Fruit fly (Drosophila melanogaster) whole organism, embryonic: ENCODE data around the gene tra.
A peak's percentile ranks its signal among the peaks of the same experiment; 100 is the strongest.

Source experiments
- Ada2b ChIP-seq: fragments of 200-800 bp; sonication (Bioruptor generic); IDR thresholded peaks from 2 replicates; pipeline ENCODE4 v1.3.6; 2022; ENCODE audit warnings: missing biosample characterization, missing genetic modification characterization
- CG10147 ChIP-seq: fragments of 200-800 bp; sonication (Bioruptor generic); optimal IDR thresholded peaks from 2 replicates; lab custom pipeline; 2019; ENCODE audit warnings: missing biosample characterization, mild to moderate bottlenecking, missing genetic modification characterization, moderate library complexity
- CG10274 ChIP-seq: fragments of 200-800 bp; sonication (Bioruptor generic); optimal IDR thresholded peaks from 3 replicates; lab custom pipeline; 2017; ENCODE audit warnings: missing biosample characterization, mild to moderate bottlenecking, missing genetic modification characterization
- CG11456 ChIP-seq: fragments of 200-800 bp; sonication (Bioruptor generic); IDR thresholded peaks from 3 replicates; pipeline ENCODE4 v1.3.6; 2022; ENCODE audit warnings: missing biosample characterization, missing genetic modification characterization
- CG11695 ChIP-seq: fragments of 200-800 bp; sonication (Bioruptor generic); IDR thresholded peaks from 3 replicates; pipeline ENCODE4 v1.3.6; 2022; ENCODE audit warnings: missing biosample characterization, missing genetic modification characterization
- CG11723 ChIP-seq: fragments of 200-800 bp; sonication (Bioruptor generic); optimal IDR thresholded peaks from 2 replicates; lab custom pipeline; 2017; ENCODE audit warnings: missing biosample characterization, mild to moderate bottlenecking, missing genetic modification characterization
- CG12104 ChIP-seq: fragments of 200-800 bp; sonication (Bioruptor generic); optimal IDR thresholded peaks from 3 replicates; lab custom pipeline; 2016; ENCODE audit warnings: missing biosample characterization, missing genetic modification characterization
- CG12299 ChIP-seq: fragments of 200-800 bp; sonication (Bioruptor generic); optimal IDR thresholded peaks from 2 replicates; lab custom pipeline; 2018; ENCODE audit warnings: missing biosample characterization, mild to moderate bottlenecking, missing genetic modification characterization
- CG12659 ChIP-seq: fragments of 200-800 bp; sonication (Bioruptor generic); optimal IDR thresholded peaks from 3 replicates; lab custom pipeline; 2017; ENCODE audit warnings: mild to moderate bottlenecking, missing biosample characterization, missing genetic modification reagents, missing genetic modification characterization
- CG13296 ChIP-seq: fragments of 200-800 bp; sonication (Bioruptor generic); optimal IDR thresholded peaks from 3 replicates; lab custom pipeline; 2018; ENCODE audit warnings: missing biosample characterization, mild to moderate bottlenecking, missing genetic modification characterization
- CG14441 ChIP-seq: fragments of 200-800 bp; sonication (Bioruptor generic); IDR thresholded peaks from 2 replicates; pipeline ENCODE4 v1.3.6; 2022; ENCODE audit warnings: missing biosample characterization, missing genetic modification characterization
- CG1529 ChIP-seq: fragments of 200-800 bp; sonication (Bioruptor generic); optimal IDR thresholded peaks from 3 replicates; lab custom pipeline; 2018; ENCODE audit warnings: missing biosample characterization, missing genetic modification characterization
- CG1603 ChIP-seq: fragments of 200-800 bp; sonication (Bioruptor generic); optimal IDR thresholded peaks from 2 replicates; lab custom pipeline; 2019; ENCODE audit warnings: missing biosample characterization, mild to moderate bottlenecking, missing genetic modification characterization, moderate library complexity
- CG2678 ChIP-seq: fragments of 200-800 bp; sonication (Bioruptor generic); optimal IDR thresholded peaks from 3 replicates; lab custom pipeline; 2019; ENCODE audit warnings: missing biosample characterization, mild to moderate bottlenecking, missing genetic modification characterization, moderate library complexity
- CG30431 ChIP-seq: fragments of 200-800 bp; sonication (Bioruptor generic); optimal IDR thresholded peaks from 2 replicates; lab custom pipeline; 2017; ENCODE audit warnings: missing biosample characterization, missing genetic modification characterization
- CG32532 ChIP-seq: fragments of 200-800 bp; sonication (Bioruptor generic); IDR thresholded peaks from 2 replicates; pipeline ENCODE4 v1.3.6; 2022; ENCODE audit warnings: missing biosample characterization, missing genetic modification characterization
- CG4328 ChIP-seq: fragments of 200-800 bp; sonication (Bioruptor generic); optimal IDR thresholded peaks from 3 replicates; lab custom pipeline; 2017; ENCODE audit warnings: missing biosample characterization, missing genetic modification reagents, missing genetic modification characterization
- CG43689 ChIP-seq: fragments of 200-800 bp; sonication (Bioruptor generic); IDR thresholded peaks from 2 replicates; pipeline ENCODE4 v1.3.6; 2022; ENCODE audit warnings: missing biosample characterization, missing genetic modification characterization
- CG4617 ChIP-seq: fragments of 200-800 bp; sonication (Bioruptor generic); optimal IDR thresholded peaks from 3 replicates; lab custom pipeline; 2016; ENCODE audit warnings: missing biosample characterization, missing genetic modification characterization, borderline replicate concordance
- CG4820 ChIP-seq: fragments of 200-800 bp; sonication (Bioruptor generic); optimal IDR thresholded peaks from 3 replicates; lab custom pipeline; 2016; ENCODE audit warnings: missing biosample characterization, missing genetic modification characterization
- CG9215 ChIP-seq: fragments of 200-800 bp; sonication (Bioruptor generic); IDR thresholded peaks from 2 replicates; pipeline ENCODE4 v1.3.6; 2022; ENCODE audit warnings: missing biosample characterization, missing genetic modification characterization
- CG9817 ChIP-seq: fragments of 200-800 bp; sonication (Bioruptor generic); optimal IDR thresholded peaks from 2 replicates; lab custom pipeline; 2018; ENCODE audit warnings: missing biosample characterization, mild to moderate bottlenecking, missing genetic modification characterization, moderate library complexity
- Dp ChIP-seq: fragments of 200-800 bp; sonication (Bioruptor generic); optimal IDR thresholded peaks from 2 replicates; lab custom pipeline; 2018; ENCODE audit warnings: missing biosample characterization, mild to moderate bottlenecking, missing genetic modification characterization, moderate library complexity
- Eip74EF ChIP-seq, 2 experiments: fragments of 200-800 bp in 1 of 2; fragments of >200 bp in 1 of 2; sonication (Bioruptor generic) in 1 of 2; optimal IDR thresholded peaks; 2 replicates each; lab custom pipeline; 2017 to 2019; ENCODE audit warnings: missing biosample characterization in 2 of 2, missing genetic modification characterization in 2 of 2, mild to moderate bottlenecking in 1 of 2, moderate library complexity in 1 of 2
- H2.0 ChIP-seq: fragments of 200-800 bp; sonication (Bioruptor generic); IDR thresholded peaks from 2 replicates; pipeline ENCODE4 v1.3.6; 2022; ENCODE audit warnings: missing biosample characterization, missing genetic modification characterization
- HLH4C ChIP-seq: fragments of 200-800 bp; sonication (Bioruptor generic); IDR thresholded peaks from 3 replicates; pipeline ENCODE4 v1.3.6; 2022; ENCODE audit warnings: missing biosample characterization, missing genetic modification characterization; ENCODE audit not compliant: partially characterized antibody
- Hand ChIP-seq: fragments of 200-800 bp; sonication (Bioruptor generic); optimal IDR thresholded peaks from 2 replicates; lab custom pipeline; 2017; ENCODE audit warnings: mild to moderate bottlenecking, missing biosample characterization, missing genetic modification reagents, missing genetic modification characterization
- Hmr ChIP-seq: fragments of 200-800 bp; sonication (Bioruptor generic); optimal IDR thresholded peaks from 3 replicates; lab custom pipeline; 2017; ENCODE audit warnings: mild to moderate bottlenecking, missing biosample characterization, missing genetic modification reagents, missing genetic modification characterization
- Lhr ChIP-seq: fragments of 200-800 bp; sonication (Bioruptor generic); optimal IDR thresholded peaks from 3 replicates; lab custom pipeline; 2017; ENCODE audit warnings: mild to moderate bottlenecking, missing biosample characterization, missing genetic modification reagents, missing genetic modification characterization
- Lim3 ChIP-seq: fragments of 200-800 bp; sonication (Bioruptor generic); IDR thresholded peaks from 2 replicates; pipeline ENCODE4 v1.3.6; 2022; ENCODE audit warnings: missing biosample characterization, missing genetic modification characterization
- Sry-β ChIP-seq: fragments of 200-800 bp; sonication (Bioruptor generic); optimal IDR thresholded peaks from 2 replicates; lab custom pipeline; 2018; ENCODE audit warnings: missing biosample characterization, mild to moderate bottlenecking, missing genetic modification characterization, moderate library complexity
- Usf ChIP-seq: fragments of 200-800 bp; sonication (Bioruptor generic); optimal IDR thresholded peaks from 2 replicates; lab custom pipeline; 2017; ENCODE audit warnings: missing genotype, missing biosample characterization, missing genetic modification characterization
- ash1 ChIP-seq: fragments of 200-800 bp; sonication (Bioruptor generic); optimal IDR thresholded peaks from 2 replicates; lab custom pipeline; 2018; ENCODE audit warnings: missing biosample characterization, mild to moderate bottlenecking, missing genetic modification characterization
- bigmax ChIP-seq: fragments of 200-800 bp; sonication (Bioruptor generic); optimal IDR thresholded peaks from 2 replicates; lab custom pipeline; 2018; ENCODE audit warnings: missing biosample characterization, mild to moderate bottlenecking, missing genetic modification characterization
- eve ChIP-seq, 2 experiments: fragments of >200 bp; optimal IDR thresholded peaks; 2 replicates each; lab custom pipeline; 2017; ENCODE audit warnings: missing biosample characterization in 2 of 2, missing genetic modification characterization in 2 of 2
- fu2 ChIP-seq: fragments of 200-800 bp; sonication (Bioruptor generic); optimal IDR thresholded peaks from 2 replicates; lab custom pipeline; 2016; ENCODE audit warnings: missing biosample characterization, missing genetic modification characterization
- gsb ChIP-seq: fragments of 200-800 bp; sonication (Bioruptor generic); IDR thresholded peaks from 2 replicates; pipeline ENCODE4 v1.3.6; 2022; ENCODE audit warnings: missing biosample characterization, missing genetic modification characterization
- ken ChIP-seq: fragments of 200-800 bp; sonication (Bioruptor generic); IDR thresholded peaks from 3 replicates; pipeline ENCODE4 v1.3.6; 2022; ENCODE audit warnings: missing biosample characterization, missing genetic modification characterization
- mirr ChIP-seq: fragments of 200-800 bp; sonication (Bioruptor generic); optimal IDR thresholded peaks from 3 replicates; lab custom pipeline; 2018; ENCODE audit warnings: missing biosample characterization, mild to moderate bottlenecking, missing genetic modification characterization
- otp ChIP-seq: fragments of 200-800 bp; sonication (Bioruptor generic); IDR thresholded peaks from 3 replicates; pipeline ENCODE4, ENCODE4 v1.3.6; 2022; ENCODE audit warnings: missing biosample characterization, missing genetic modification characterization
- pnt ChIP-seq: fragments of 200-800 bp; sonication (Bioruptor generic); optimal IDR thresholded peaks from 3 replicates; lab custom pipeline; 2016; ENCODE audit warnings: missing biosample characterization, missing genetic modification characterization
- run ChIP-seq: fragments of 200-800 bp; sonication (Bioruptor generic); optimal IDR thresholded peaks from 3 replicates; lab custom pipeline; 2018; ENCODE audit warnings: missing biosample characterization, mild to moderate bottlenecking, missing genetic modification characterization
- sd ChIP-seq: fragments of 200-800 bp; sonication (Bioruptor generic); optimal IDR thresholded peaks from 3 replicates; lab custom pipeline; 2018; ENCODE audit warnings: missing biosample characterization, mild to moderate bottlenecking, missing genetic modification characterization, moderate library complexity
- sug ChIP-seq: fragments of 200-800 bp; optimal IDR thresholded peaks from 2 replicates; lab custom pipeline; 2019; ENCODE audit warnings: missing biosample characterization, mild to moderate bottlenecking, missing genetic modification characterization, moderate library complexity
- tgo ChIP-seq: fragments of 200-800 bp; sonication (Bioruptor generic); IDR thresholded peaks from 3 replicates; pipeline ENCODE4 v1.3.6; 2022; ENCODE audit warnings: missing biosample characterization, missing genetic modification characterization
- trem ChIP-seq: fragments of 200-800 bp; optimal IDR thresholded peaks from 3 replicates; lab custom pipeline; 2019; ENCODE audit warnings: missing biosample characterization, mild to moderate bottlenecking, missing genetic modification characterization, moderate library complexity
- tup ChIP-seq: fragments of 200-800 bp; sonication (Bioruptor generic); optimal IDR thresholded peaks from 2 replicates; lab custom pipeline; 2016; ENCODE audit warnings: missing biosample characterization, mild to moderate bottlenecking, missing genetic modification characterization, moderate library complexity
- vfl ChIP-seq: fragments of 200-800 bp; sonication (Bioruptor generic); optimal IDR thresholded peaks from 2 replicates; lab custom pipeline; 2016; ENCODE audit warnings: missing biosample characterization, missing genetic modification characterization
- vnd ChIP-seq: fragments of 200-800 bp; sonication (Bioruptor generic); IDR thresholded peaks from 3 replicates; pipeline ENCODE4 v1.3.6; 2022; ENCODE audit warnings: missing biosample characterization, missing genetic modification characterization; ENCODE audit not compliant: partially characterized antibody
- wek ChIP-seq: fragments of 200-800 bp; sonication (Bioruptor generic); optimal IDR thresholded peaks from 3 replicates; lab custom pipeline; 2018; ENCODE audit warnings: missing biosample characterization, mild to moderate bottlenecking, missing genetic modification characterization, moderate library complexity
- wor ChIP-seq: fragments of 200-800 bp; sonication (Bioruptor generic); IDR thresholded peaks from 2 replicates; pipeline ENCODE4 v1.3.6; 2022; ENCODE audit warnings: missing biosample characterization, missing genetic modification characterization

The tra gene

DNA sequence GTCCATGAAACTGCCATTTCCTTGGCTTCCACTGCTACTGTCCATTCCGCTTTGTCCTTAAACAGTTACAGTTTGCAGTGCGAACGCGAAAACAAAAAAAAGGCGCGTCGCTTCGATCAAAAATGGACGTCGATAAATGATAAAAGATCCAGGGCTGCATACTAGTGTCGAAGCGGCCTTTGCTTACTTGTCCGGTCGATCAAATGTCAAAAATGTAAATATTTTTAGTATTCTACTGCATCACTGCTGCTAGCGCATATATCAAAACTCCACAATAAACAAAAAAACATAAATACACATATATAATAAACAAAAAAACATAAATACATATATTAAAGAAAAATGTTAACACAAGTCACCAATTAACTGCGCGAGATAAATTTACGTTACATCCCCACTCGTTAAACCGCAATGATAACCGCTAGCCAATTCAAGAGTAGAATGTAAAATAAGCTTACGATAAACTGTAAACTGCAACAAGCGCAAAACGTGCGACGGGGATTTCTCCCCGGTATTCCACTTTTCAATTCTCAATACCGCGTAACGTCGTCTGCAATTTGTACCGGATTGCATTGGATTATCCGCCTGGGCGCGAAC lies 4.2 kb upstream of the tra start, which contains the start of the genes spd-2 and Apl (continued):
- TF ChIP-seq CG9817 (tag; lab: Kevin White, UChicago) (no peak), sug (tag; lab: Kevin White, UChicago) (no peak), wek (GFP tag; lab: Kevin White, UChicago) (no peak), CG30431 (GFP tag; lab: Kevin White, UChicago) (no peak), CG14441 (GFP tag; lab: Robert Waterston, UW) (no peak), CG2678 (tag; lab: Kevin White, UChicago) (no peak), Eip74EF (GFP tag; optimal IDR thresholded peaks at IDR 0.05; lab: Kevin White, UChicago) (no peak), Hmr (GFP tag; lab: Kevin White, UChicago) (no peak), Usf (no peak), HLH4C (GFP tag; lab: Robert Waterston, UW) (peak; percentile 79), mirr (GFP tag; lab: Kevin White, UChicago) (no peak), pnt (GFP tag; lab: Kevin White, UChicago) (no peak), wor (GFP tag; lab: Robert Waterston, UW) (no peak), CG1603 (no peak), CG10274 (GFP tag; lab: Kevin White, UChicago) (no peak), vfl (GFP tag; lab: Kevin White, UChicago) (no peak), CG4328 (GFP tag; lab: Kevin White, UChicago) (no peak), trem (tag; lab: Kevin White, UChicago) (peak; percentile 19), CG13296 (GFP tag; lab: Kevin White, UChicago) (no peak), CG1529 (GFP tag; lab: Kevin White, UChicago) (no peak), Ada2b (GFP tag; lab: Robert Waterston, UW) (no peak), Lim3 (GFP tag; lab: Robert Waterston, UW) (no peak), fu2 (no peak), bigmax (GFP tag; lab: Kevin White, UChicago) (no peak), CG11723 (no peak), Sry-β (GFP tag; lab: Kevin White, UChicago) (no peak), CG12104 (GFP tag; lab: Kevin White, UChicago) (no peak), ken (no peak), eve (GFP tag; optimal IDR thresholded peaks at IDR 0.05; lab: Kevin White, UChicago) (no peak), CG11456 (no peak), sd (tag; lab: Kevin White, UChicago) (no peak), run (tag; lab: Kevin White, UChicago) (no peak), ash1 (GFP tag; lab: Kevin White, UChicago) (no peak), Hand (no peak), CG12299 (tag; lab: Kevin White, UChicago) (no peak), Lhr (GFP tag; lab: Kevin White, UChicago) (peak; percentile 12), H2.0 (no peak), tup (GFP tag; lab: Kevin White, UChicago) (no peak), vnd (GFP tag; lab: Robert Waterston, UW) (peak; percentile 54; the same call in 1 of the 3 replicates), CG43689 (GFP tag; lab: Robert Waterston, UW) (no peak), CG9215 (GFP tag; lab: Robert Waterston, UW) (no peak), CG4617 (GFP tag; lab: Kevin White, UChicago) (peak; percentile 4), otp (GFP tag; lab: Robert Waterston, UW) (no peak), CG12659 (GFP tag; lab: Kevin White, UChicago) (peak; percentile 45), gsb (GFP tag; lab: Robert Waterston, UW) (no peak), CG4820 (GFP tag; lab: Kevin White, UChicago) (no peak), Dp (peak; percentile 82), tgo (no peak), CG11695 (GFP tag; lab: Robert Waterston, UW) (no peak), CG32532 (no peak), CG10147 (GFP tag; lab: Kevin White, UChicago) (no peak)
